Fruit fly (Drosophila melanogaster) whole organism, embryonic: ENCODE results near the gene CNMa.

Experiments used
- Aef1 ChIP-seq: fragments of 200-800 bp; sonication (Bioruptor generic); IDR thresholded peaks from 3 replicates; pipeline ENCODE4 v1.3.6; 2022; ENCODE audit warnings: missing biosample characterization, missing genetic modification characterization
- Atf6 ChIP-seq: fragments of 200-800 bp; sonication (Bioruptor generic); IDR thresholded peaks from 2 replicates; pipeline ENCODE4 v1.3.6; 2022; ENCODE audit warnings: missing biosample characterization, missing genetic modification characterization
- Bteb2 ChIP-seq: fragments of 200-800 bp; sonication (Bioruptor generic); optimal IDR thresholded peaks from 2 replicates; lab custom pipeline; 2016; ENCODE audit warnings: missing biosample characterization, missing genetic modification characterization
- CG11695 ChIP-seq: fragments of 200-800 bp; sonication (Bioruptor generic); IDR thresholded peaks from 3 replicates; pipeline ENCODE4 v1.3.6; 2022; ENCODE audit warnings: missing biosample characterization, missing genetic modification characterization
- CG13123 ChIP-seq: fragments of 200-800 bp; sonication (Bioruptor generic); optimal IDR thresholded peaks from 2 replicates; lab custom pipeline; 2016; ENCODE audit warnings: missing biosample characterization, missing genetic modification characterization
- CG14710 ChIP-seq: fragments of 200-800 bp; sonication (Bioruptor generic); optimal IDR thresholded peaks from 3 replicates; lab custom pipeline; 2019; ENCODE audit warnings: missing biosample characterization, mild to moderate bottlenecking, missing genetic modification characterization, moderate library complexity
- CG15073 ChIP-seq: fragments of 200-800 bp; sonication (Bioruptor generic); optimal IDR thresholded peaks from 2 replicates; lab custom pipeline; 2016; ENCODE audit warnings: missing biosample characterization, missing genetic modification characterization
- CG16779 ChIP-seq: fragments of 200-800 bp; sonication (Bioruptor generic); IDR thresholded peaks from 2 replicates; pipeline ENCODE4 v1.3.6; 2022; ENCODE audit warnings: missing biosample characterization, missing genetic modification characterization
- CG18476 ChIP-seq: fragments of 200-800 bp; sonication (Bioruptor generic); optimal IDR thresholded peaks from 2 replicates; lab custom pipeline; 2016; ENCODE audit warnings: missing biosample characterization, mild to moderate bottlenecking, missing genetic modification characterization
- CG2199 ChIP-seq: fragments of 200-800 bp; sonication (Bioruptor generic); IDR thresholded peaks from 3 replicates; pipeline ENCODE4 v1.3.6; 2022; ENCODE audit warnings: missing biosample characterization, missing genetic modification characterization
- CG2875 ChIP-seq: fragments of 200-800 bp; sonication (Bioruptor generic); optimal IDR thresholded peaks from 2 replicates; lab custom pipeline; 2017; ENCODE audit warnings: missing biosample characterization, mild to moderate bottlenecking, missing genetic modification characterization, missing genetic modification reagents
- CG31224 ChIP-seq: fragments of 200-800 bp; sonication (Bioruptor generic); IDR thresholded peaks from 2 replicates; pipeline ENCODE4 v1.3.6; 2022; ENCODE audit warnings: missing biosample characterization, missing genetic modification characterization
- CG4328 ChIP-seq: fragments of 200-800 bp; sonication (Bioruptor generic); optimal IDR thresholded peaks from 3 replicates; lab custom pipeline; 2017; ENCODE audit warnings: missing biosample characterization, missing genetic modification reagents, missing genetic modification characterization
- CG43689 ChIP-seq: fragments of 200-800 bp; sonication (Bioruptor generic); IDR thresholded peaks from 2 replicates; pipeline ENCODE4 v1.3.6; 2022; ENCODE audit warnings: missing biosample characterization, missing genetic modification characterization
- CG4730 ChIP-seq: fragments of 200-800 bp; sonication (Bioruptor generic); IDR thresholded peaks from 2 replicates; pipeline ENCODE4 v1.3.6; 2022; ENCODE audit warnings: missing biosample characterization, missing genetic modification characterization
- CG5953 ChIP-seq: fragments of 200-800 bp; sonication (Bioruptor generic); IDR thresholded peaks from 2 replicates; pipeline ENCODE4 v1.3.6; 2022; ENCODE audit warnings: missing biosample characterization, missing genetic modification characterization
- CG6175 ChIP-seq: fragments of 200-800 bp; sonication (Bioruptor generic); IDR thresholded peaks from 3 replicates; pipeline ENCODE4 v1.3.6; 2022; ENCODE audit warnings: missing biosample characterization, missing genetic modification characterization
- CG6254 ChIP-seq: fragments of 200-800 bp; sonication (Bioruptor generic); optimal IDR thresholded peaks from 3 replicates; lab custom pipeline; 2017; ENCODE audit warnings: mild to moderate bottlenecking, missing biosample characterization, missing genetic modification reagents, missing genetic modification characterization
- CG6689 ChIP-seq: fragments of 200-800 bp; sonication (Bioruptor generic); IDR thresholded peaks from 2 replicates; pipeline ENCODE4 v1.3.6; 2022; ENCODE audit warnings: missing biosample characterization, missing genetic modification characterization
- CG6765 ChIP-seq: fragments of 200-800 bp; sonication (Bioruptor generic); optimal IDR thresholded peaks from 3 replicates; lab custom pipeline; 2017; ENCODE audit warnings: missing biosample characterization, mild to moderate bottlenecking, missing genetic modification characterization
- CG7372 ChIP-seq: fragments of 200-800 bp; sonication (Bioruptor generic); IDR thresholded peaks from 2 replicates; pipeline ENCODE4 v1.3.6; 2022; ENCODE audit warnings: missing biosample characterization, missing genetic modification characterization
- CG7786 ChIP-seq: fragments of 200-800 bp; sonication (Bioruptor generic); optimal IDR thresholded peaks from 2 replicates; lab custom pipeline; 2016; ENCODE audit warnings: missing biosample characterization, missing genetic modification characterization
- CrebB ChIP-seq: fragments of 200-800 bp; sonication (Bioruptor generic); optimal IDR thresholded peaks from 3 replicates; lab custom pipeline; 2018; ENCODE audit warnings: missing biosample characterization, mild to moderate bottlenecking, missing genetic modification characterization
- Dip2 ChIP-seq: fragments of 200-800 bp; sonication (Bioruptor generic); IDR thresholded peaks from 2 replicates; pipeline ENCODE4 v1.3.6; 2022; ENCODE audit warnings: missing biosample characterization, missing genetic modification characterization
- HHEX ChIP-seq: fragments of 200-800 bp; sonication (Bioruptor generic); optimal IDR thresholded peaks from 3 replicates; lab custom pipeline; 2017; ENCODE audit warnings: missing biosample characterization, mild to moderate bottlenecking, missing genetic modification characterization, missing genetic modification reagents
- HLHmδ ChIP-seq: fragments of 200-800 bp; sonication (Bioruptor generic); optimal IDR thresholded peaks from 2 replicates; lab custom pipeline; 2018; ENCODE audit warnings: missing biosample characterization, mild to moderate bottlenecking, missing genetic modification characterization, moderate library complexity
- NK7.1 ChIP-seq: fragments of 200-800 bp; sonication (Bioruptor generic); optimal IDR thresholded peaks from 3 replicates; lab custom pipeline; 2016; ENCODE audit warnings: missing biosample characterization, missing genetic modification characterization
- Oaz ChIP-seq: fragments of 200-800 bp; sonication (Bioruptor generic); IDR thresholded peaks from 2 replicates; pipeline ENCODE4 v1.3.6; 2022; ENCODE audit warnings: missing biosample characterization, missing genetic modification characterization
- Optix ChIP-seq: fragments of 200-800 bp; sonication (Bioruptor generic); IDR thresholded peaks from 3 replicates; pipeline ENCODE4 v1.3.6; 2022; ENCODE audit warnings: missing biosample characterization, missing genetic modification characterization
- Six4 ChIP-seq: fragments of 200-800 bp; sonication (Bioruptor generic); optimal IDR thresholded peaks from 2 replicates; lab custom pipeline; 2016; ENCODE audit warnings: missing biosample characterization, missing genetic modification characterization
- Sry-δ ChIP-seq: fragments of 200-800 bp; sonication (Bioruptor generic); optimal IDR thresholded peaks from 2 replicates; lab custom pipeline; 2016; ENCODE audit warnings: missing biosample characterization, missing genetic modification characterization
- cas ChIP-seq: fragments of 200-800 bp; sonication (Bioruptor generic); IDR thresholded peaks from 2 replicates; pipeline ENCODE4 v1.3.6; 2022; ENCODE audit warnings: missing biosample characterization, missing genetic modification characterization
- ci ChIP-seq: fragments of 200-800 bp; sonication (Bioruptor generic); IDR thresholded peaks from 3 replicates; pipeline ENCODE4 v1.3.6; 2022; ENCODE audit warnings: missing biosample characterization, missing genetic modification characterization
- dan ChIP-seq: fragments of 200-800 bp; sonication (Bioruptor generic); IDR thresholded peaks from 2 replicates; pipeline ENCODE4 v1.3.6; 2022; ENCODE audit warnings: missing biosample characterization, missing genetic modification characterization
- disco-r ChIP-seq: fragments of 200-800 bp; sonication (Bioruptor generic); optimal IDR thresholded peaks from 2 replicates; lab custom pipeline; 2016; ENCODE audit warnings: missing biosample characterization, missing genetic modification characterization
- eve ChIP-seq, 2 experiments: fragments of >200 bp; optimal IDR thresholded peaks; 2 replicates each; lab custom pipeline; 2017; ENCODE audit warnings: missing biosample characterization in 2 of 2, missing genetic modification characterization in 2 of 2
- exex ChIP-seq: fragments of 200-800 bp; sonication (Bioruptor generic); optimal IDR thresholded peaks from 4 replicates; lab custom pipeline; 2018; ENCODE audit warnings: missing biosample characterization, mild to moderate bottlenecking, missing genetic modification characterization, moderate library complexity
- ftz-f1 ChIP-seq: fragments of 200-800 bp; sonication (Bioruptor generic); optimal IDR thresholded peaks from 2 replicates; lab custom pipeline; 2016; ENCODE audit warnings: missing biosample characterization, missing genetic modification characterization
- gce ChIP-seq: fragments of 200-800 bp; sonication (Bioruptor generic); IDR thresholded peaks from 3 replicates; pipeline ENCODE4 v1.3.6; 2022; ENCODE audit warnings: missing biosample characterization, missing genetic modification characterization
- gcm ChIP-seq: fragments of 200-800 bp; sonication (Bioruptor generic); optimal IDR thresholded peaks from 2 replicates; lab custom pipeline; 2019; ENCODE audit warnings: missing biosample characterization, mild to moderate bottlenecking, missing genetic modification characterization, moderate library complexity
- grau ChIP-seq: fragments of 200-800 bp; optimal IDR thresholded peaks from 3 replicates; lab custom pipeline; 2019; ENCODE audit warnings: missing biosample characterization, mild to moderate bottlenecking, missing genetic modification characterization, moderate library complexity
- h ChIP-seq: fragments of >200 bp; optimal IDR thresholded peaks from 2 replicates; lab custom pipeline; 2017
- inv ChIP-seq: fragments of 200-800 bp; sonication (Bioruptor generic); IDR thresholded peaks from 2 replicates; pipeline ENCODE4 v1.3.6; 2022; ENCODE audit warnings: missing biosample characterization, missing genetic modification characterization; ENCODE audit not compliant: partially characterized antibody
- maf-S ChIP-seq: fragments of 200-800 bp; sonication (Bioruptor generic); optimal IDR thresholded peaks from 2 replicates; lab custom pipeline; 2016; ENCODE audit warnings: missing biosample characterization, missing genetic modification characterization
- nmo ChIP-seq: fragments of 200-800 bp; sonication (Bioruptor generic); optimal IDR thresholded peaks from 2 replicates; lab custom pipeline; 2018; ENCODE audit warnings: missing biosample characterization, mild to moderate bottlenecking, missing genetic modification characterization, moderate library complexity
- nom ChIP-seq: fragments of 200-800 bp; sonication (Bioruptor generic); optimal IDR thresholded peaks from 2 replicates; lab custom pipeline; 2017; ENCODE audit warnings: missing biosample characterization, missing genetic modification characterization, mild to moderate bottlenecking, moderate library complexity, missing genetic modification reagents
- pita ChIP-seq: fragments of 200-800 bp; sonication (Bioruptor generic); optimal IDR thresholded peaks from 2 replicates; lab custom pipeline; 2017; ENCODE audit warnings: missing biosample characterization, mild to moderate bottlenecking, missing genetic modification characterization
- ro ChIP-seq: fragments of 200-800 bp; sonication (Bioruptor generic); IDR thresholded peaks from 2 replicates; pipeline ENCODE4 v1.3.6; 2022; ENCODE audit warnings: missing biosample characterization, missing genetic modification characterization
- tio ChIP-seq: fragments of 200-800 bp; sonication (Bioruptor generic); optimal IDR thresholded peaks from 2 replicates; lab custom pipeline; 2017; ENCODE audit warnings: missing biosample characterization, missing genetic modification characterization, inconsistent platforms
- tup ChIP-seq: fragments of 200-800 bp; sonication (Bioruptor generic); optimal IDR thresholded peaks from 2 replicates; lab custom pipeline; 2016; ENCODE audit warnings: missing biosample characterization, mild to moderate bottlenecking, missing genetic modification characterization, moderate library complexity
- tx ChIP-seq: fragments of 200-800 bp; sonication (Bioruptor generic); optimal IDR thresholded peaks from 2 replicates; lab custom pipeline; 2016; ENCODE audit warnings: missing biosample characterization, missing genetic modification characterization
- unpg ChIP-seq: fragments of 200-800 bp; sonication (Bioruptor generic); optimal IDR thresholded peaks from 3 replicates; lab custom pipeline; 2018; ENCODE audit warnings: missing biosample characterization, mild to moderate bottlenecking, missing genetic modification characterization, moderate library complexity

The CNMa gene

DNA sequence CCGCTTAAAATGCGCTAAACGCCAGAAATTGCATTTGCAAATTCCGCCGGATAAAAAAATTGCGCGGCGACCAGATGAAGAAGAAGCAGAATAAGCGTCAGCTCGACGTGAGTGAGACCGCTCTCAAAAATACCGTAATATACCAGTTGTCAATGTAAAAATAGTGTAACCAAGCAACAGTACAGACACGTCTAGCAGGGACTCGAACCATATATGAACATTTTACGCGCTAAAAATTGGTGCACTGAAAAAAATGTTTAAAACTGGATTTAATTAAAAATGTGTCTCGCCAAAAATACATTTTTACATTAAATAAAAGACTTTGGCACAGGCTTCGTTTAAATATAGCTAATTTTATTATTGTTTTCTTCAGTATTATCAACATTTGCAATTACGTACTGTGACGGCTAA, 20.8 kb upstream of the CNMa start, which contains the start of gene dre4:
dre4 (minus strand) TSS at position 98 of the 411 bp plus-strand sequence.
- TF ChIP-seq nmo (GFP tag; lab: Kevin White, UChicago) (peak; percentile 76), CG4328 (GFP tag; lab: Kevin White, UChicago) (no peak), CG31224 (peak; percentile 47; the same call in 1 of the 2 replicates), CG15073 (GFP tag; lab: Kevin White, UChicago) (no peak), inv (no peak), Oaz (0 out of 2 replicates have a peak, but pooled peaks have one; percentile 29), ftz-f1 (GFP tag; lab: Kevin White, UChicago) (peak; percentile 20), HLHmδ (GFP tag; lab: Kevin White, UChicago) (no peak), CG2875 (GFP tag; lab: Kevin White, UChicago) (peak; percentile 65), grau (tag; lab: Kevin White, UChicago) (peak; percentile 64), tx (GFP tag; lab: Kevin White, UChicago) (peak; percentile 70), pita (peak; percentile 79), CG6254 (peak; percentile 73), eve (GFP tag; optimal IDR thresholded peaks at IDR 0.05; lab: Kevin White, UChicago) (no peak), NK7.1 (GFP tag; lab: Kevin White, UChicago) (peak; percentile 21), CG18476 (GFP tag; lab: Kevin White, UChicago) (peak; percentile 61), h (lab: Kevin White, UChicago) (no peak), ro (GFP tag; lab: Robert Waterston, UW) (no peak), gcm (GFP tag; lab: Kevin White, UChicago) (peak; percentile 66), gce (GFP tag; lab: Robert Waterston, UW) (no peak), Sry-δ (GFP tag; lab: Kevin White, UChicago) (peak; percentile 61), dan (GFP tag; lab: Robert Waterston, UW) (no peak), unpg (GFP tag; lab: Kevin White, UChicago) (peak; percentile 79), Atf6 (peak; percentile 35), maf-S (peak; percentile 17), disco-r (GFP tag; lab: Kevin White, UChicago) (peak; percentile 48), CG11695 (GFP tag; lab: Robert Waterston, UW) (peak; percentile 62), CG14710 (peak; percentile 82), CG16779 (GFP tag; lab: Robert Waterston, UW) (0 out of 2 replicates have a peak, but pooled peaks have one; percentile 15), CG13123 (GFP tag; lab: Kevin White, UChicago) (peak; percentile 25), CG43689 (GFP tag; lab: Robert Waterston, UW) (peak; percentile 15; the same call in 1 of the 2 replicates), Aef1 (GFP tag; lab: Robert Waterston, UW) (peak; percentile 57), Six4 (GFP tag; lab: Kevin White, UChicago) (peak; percentile 60), HHEX (peak; percentile 64), tio (GFP tag; lab: Kevin White, UChicago) (no peak), Bteb2 (GFP tag; lab: Kevin White, UChicago) (peak; percentile 62), CG6765 (GFP tag; lab: Kevin White, UChicago) (peak; percentile 62), ci (GFP tag; lab: Robert Waterston, UW) (peak; percentile 88), CG5953 (GFP tag; lab: Robert Waterston, UW) (peak; percentile 36; the same call in 1 of the 2 replicates), cas (GFP tag; lab: Robert Waterston, UW) (no peak), CG7786 (GFP tag; lab: Kevin White, UChicago) (peak; percentile 67), CG6689 (GFP tag; lab: Robert Waterston, UW) (0 out of 2 replicates have a peak, but pooled peaks have one; percentile 40), Optix (no peak), CrebB (tag; lab: Kevin White, UChicago) (peak; percentile 52), CG6175 (GFP tag; lab: Robert Waterston, UW) (no peak), CG7372 (no peak), nom (GFP tag; lab: Kevin White, UChicago) (peak; percentile 47), CG4730 (GFP tag; lab: Robert Waterston, UW) (peak; percentile 49), tup (no peak), CG2199 (GFP tag; lab: Robert Waterston, UW) (0 out of 3 replicates have a peak, but pooled peaks have one; percentile 50), exex (peak; percentile 11), Dip2 (GFP tag; lab: Robert Waterston, UW) (no peak)
